Worm (Caenorhabditis elegans) whole organism, L4 larva: ENCODE data around the gene nhr-84.

Source experiments
- aly-2 ChIP-seq: sonication (generic microtip); optimal IDR thresholded peaks from 2 replicates; lab custom pipeline; 2018; ENCODE audit warnings: missing biosample characterization, missing genetic modification characterization
- ceh-20 ChIP-seq: fragments of 200-800 bp; sonication (Bioruptor generic); IDR thresholded peaks from 2 replicates; pipeline ENCODE4 v1.3.6; 2022; ENCODE audit warnings: missing genetic modification reagents, missing genetic modification characterization, missing compliant biosample characterization
- dmd-8 ChIP-seq: fragments of 200-800 bp; sonication (Bioruptor generic); IDR thresholded peaks from 2 replicates; pipeline ENCODE4 v1.3.6; 2022; ENCODE audit warnings: missing genetic modification characterization, missing compliant biosample characterization
- fkh-10 ChIP-seq: fragments of 150-350 bp; optimal IDR thresholded peaks from 2 replicates; lab custom pipeline; 2014; ENCODE audit warnings: missing biosample characterization, missing genetic modification reagents, missing genetic modification characterization
- jun-1 ChIP-seq: fragments of 150-350 bp; optimal IDR thresholded peaks from 2 replicates; lab custom pipeline; 2014; ENCODE audit warnings: missing biosample characterization, missing genetic modification reagents, missing genetic modification characterization
- mdl-1 ChIP-seq, 2 experiments: fragments of 150-350 bp in 1 of 2; sonication (generic microtip) in 1 of 2; optimal IDR thresholded peaks; 2 replicates each; lab custom pipeline; 2014 to 2017; ENCODE audit warnings: missing biosample characterization in 2 of 2, missing genetic modification characterization in 2 of 2
- mxl-2 ChIP-seq: fragments of 200-800 bp; sonication (Bioruptor generic); conservative IDR thresholded peaks from 2 replicates; pipeline ENCODE4 v1.3.6; 2022; ENCODE audit warnings: missing genetic modification reagents, missing genetic modification characterization, missing compliant biosample characterization
- nhr-76 ChIP-seq: fragments of 150-350 bp; optimal IDR thresholded peaks from 2 replicates; lab custom pipeline; 2014; ENCODE audit warnings: missing biosample characterization, missing genetic modification characterization
- pqm-1 ChIP-seq: sonication (generic microtip); optimal IDR thresholded peaks from 2 replicates; lab custom pipeline; 2017; ENCODE audit warnings: missing biosample characterization, missing genetic modification characterization
- snpc-4 ChIP-seq: fragments of 150-350 bp; optimal IDR thresholded peaks from 2 replicates; lab custom pipeline; 2014; ENCODE audit warnings: missing biosample characterization, missing genetic modification characterization
- tag-97 ChIP-seq: fragments of 200-800 bp; sonication (Bioruptor generic); IDR thresholded peaks from 2 replicates; pipeline ENCODE4 v1.3.6; 2022; ENCODE audit warnings: missing genetic modification characterization, missing compliant biosample characterization
- unc-39 ChIP-seq: sonication (generic microtip); optimal IDR thresholded peaks from 2 replicates; lab custom pipeline; 2017; ENCODE audit warnings: missing biosample characterization, missing genetic modification characterization

DNA sequence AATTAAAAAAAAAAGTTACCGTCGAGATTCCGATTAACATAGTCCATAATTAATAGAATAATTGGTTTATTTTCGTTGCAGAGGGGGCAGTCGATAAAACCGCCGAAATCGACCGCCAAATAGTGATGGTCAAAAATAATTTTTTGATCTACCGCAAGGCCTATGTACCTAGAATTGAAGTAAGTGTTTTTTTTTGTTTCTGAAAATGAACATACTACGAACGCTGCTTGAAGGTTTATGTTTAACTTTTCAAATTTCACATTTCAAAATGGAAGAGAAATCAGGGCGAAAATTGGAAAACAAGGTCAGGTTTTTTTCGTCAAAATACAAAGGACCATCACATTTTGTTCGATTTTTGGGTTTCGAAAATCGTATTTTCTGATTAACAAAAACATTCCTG lies 48.9 kb upstream of the nhr-84 start, which contains the start of gene pzf-1:
- TF ChIP-seq fkh-10, result no peak
- TF ChIP-seq snpc-4 (tag; lab: Kevin White, UChicago), result no peak
- no peak for TF ChIP-seq aly-2 (tag; lab: Kevin White, UChicago)
- no peak for TF ChIP-seq unc-39 (tag; lab: Kevin White, UChicago)
- no peak for TF ChIP-seq pqm-1 (tag; lab: Kevin White, UChicago)
- TF ChIP-seq mxl-2 (GFP tag; lab: Robert Waterston, UW), result no peak
- TF ChIP-seq tag-97 (GFP tag; lab: Robert Waterston, UW), result no peak
- TF ChIP-seq ceh-20, result no peak
- no peak for TF ChIP-seq dmd-8 (GFP tag; lab: Robert Waterston, UW)
- TF ChIP-seq nhr-76 (tag; lab: Kevin White, UChicago), result no peak
- TF ChIP-seq mdl-1 (tag; optimal IDR thresholded peaks at IDR 0.05; lab: Kevin White, UChicago), result no peak
- TF ChIP-seq jun-1 (tag; lab: Kevin White, UChicago), result no peak
